Fruit fly (Drosophila melanogaster) S2 (cell line): Measurements from ENCODE around the gene CG11699.

Experiments
- CG8478 ChIP-seq: fragments of >200 bp; optimal IDR thresholded peaks from 2 replicates; lab custom pipeline; 2018
- CTCF ChIP-seq, 2 experiments: fragments of >200 bp; optimal IDR thresholded peaks; 2 replicates each; lab custom pipeline; 2018

- TF ChIP-seq CTCF (optimal IDR thresholded peaks at IDR 0.05; lab: Kevin White, UChicago) (no peak), CG8478 (no peak)
These were observed 40.7 kb downstream of the CG11699 start for dm6 chrX:11611056-11611644.
